Fruit fly (Drosophila melanogaster) S2 (cell line): ENCODE results near the gene CG9702.

Experiments used
- CG8478 ChIP-seq: fragments of >200 bp; optimal IDR thresholded peaks from 2 replicates; lab custom pipeline; 2018
- CTCF ChIP-seq, 2 experiments: fragments of >200 bp; optimal IDR thresholded peaks; 2 replicates each; lab custom pipeline; 2018

DNA sequence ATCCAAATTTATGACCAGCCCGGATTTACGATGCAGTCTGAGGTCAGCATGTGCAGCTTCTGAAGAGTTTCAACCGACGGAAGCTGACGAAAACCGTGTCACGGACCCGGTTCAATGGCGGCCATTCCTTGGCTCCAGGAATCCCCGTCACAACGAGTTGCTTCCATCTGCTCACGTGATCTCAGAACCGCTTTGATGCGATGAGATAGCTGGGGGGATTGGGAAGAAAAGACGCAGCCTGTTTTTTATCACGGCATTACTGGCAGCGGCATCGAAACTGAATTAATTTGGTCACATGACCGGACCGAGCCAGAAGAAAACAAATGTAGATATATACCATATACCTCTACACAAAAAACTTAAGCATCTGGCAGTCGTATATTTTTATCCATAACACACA, 11.6 kb downstream of the CG9702 start:
- TF ChIP-seq CTCF (optimal IDR thresholded peaks at IDR 0.05; lab: Kevin White, UChicago) (no peak), CG8478 (lab: Kevin White, UChicago) (no peak)
